Worm (Caenorhabditis elegans) whole organism, midembryonic: ENCODE data around the gene kin-24.

ENCODE experiments used
- T22C8.4 ChIP-seq: fragments of 200-800 bp; sonication (Bioruptor generic); IDR thresholded peaks from 2 replicates; pipeline ENCODE4 v1.3.6; 2022; ENCODE audit warnings: missing genetic modification characterization, missing compliant biosample characterization
- cog-1 ChIP-seq: sonication (generic microtip); optimal IDR thresholded peaks from 2 replicates; lab custom pipeline; 2016; ENCODE audit warnings: missing genetic modification characterization, missing compliant biosample characterization
- flt-1 ChIP-seq: fragments of 200-800 bp; sonication (Bioruptor generic); IDR thresholded peaks from 2 replicates; pipeline ENCODE4 v1.3.6; 2022; ENCODE audit warnings: missing genetic modification characterization, missing compliant biosample characterization
- klf-2 ChIP-seq: fragments of 200-800 bp; sonication (Bioruptor generic); conservative IDR thresholded peaks from 2 replicates; pipeline ENCODE4 v1.3.6; 2022; ENCODE audit warnings: missing genetic modification reagents, missing genetic modification characterization, missing compliant biosample characterization
- med-1 ChIP-seq: sonication (generic microtip); optimal IDR thresholded peaks from 2 replicates; lab custom pipeline; 2017; ENCODE audit warnings: missing genetic modification characterization, mild to moderate bottlenecking, missing compliant biosample characterization, antibody characterized with exemption, missing genetic modification reagents; ENCODE audit not compliant: insufficient read depth
- ref-1 ChIP-seq: fragments of 200-800 bp; sonication (Bioruptor generic); conservative IDR thresholded peaks from 2 replicates; pipeline ENCODE4 v1.3.6; 2022; ENCODE audit warnings: missing genetic modification reagents, missing genetic modification characterization, missing compliant biosample characterization
- tab-1 ChIP-seq: fragments of 200-800 bp; sonication (Bioruptor generic); IDR thresholded peaks from 2 replicates; pipeline ENCODE4 v1.3.6; 2022; ENCODE audit warnings: missing genetic modification characterization, missing compliant biosample characterization
- ztf-23 ChIP-seq: fragments of 200-800 bp; sonication (Bioruptor generic); IDR thresholded peaks from 2 replicates; pipeline ENCODE4 v1.3.6; 2022; ENCODE audit warnings: missing genetic modification reagents, missing genetic modification characterization, missing compliant biosample characterization
- ztf-29 ChIP-seq: fragments of 200-800 bp; sonication (Bioruptor generic); IDR thresholded peaks from 2 replicates; pipeline ENCODE4 v1.3.6; 2022; ENCODE audit warnings: missing genetic modification reagents, missing genetic modification characterization, missing compliant biosample characterization

ce11 chrIV:9799664-9800063, 41.2 kb downstream of the kin-24 start:
- no peak for TF ChIP-seq ztf-23
- TF ChIP-seq cog-1 (tag; lab: Kevin White, UChicago), result no peak
- no peak for TF ChIP-seq med-1 (GFP tag; lab: Kevin White, UChicago)
- no peak for TF ChIP-seq tab-1 (GFP tag; lab: Robert Waterston, UW)
- TF ChIP-seq ztf-29 (GFP tag; lab: Robert Waterston, UW), result no peak
- TF ChIP-seq T22C8.4, result no peak
- TF ChIP-seq flt-1 (GFP tag; lab: Robert Waterston, UW), result no peak
- TF ChIP-seq ref-1 (GFP tag; lab: Robert Waterston, UW), result no peak
- TF ChIP-seq klf-2, result no peak
